Fruit fly (Drosophila melanogaster) whole organism, adult: Measurements from ENCODE around the gene CG7369.

Source experiments
- CG11617 ChIP-seq: fragments of 200-800 bp; sonication (Bioruptor generic); optimal IDR thresholded peaks from 2 replicates; lab custom pipeline; 2017; ENCODE audit warnings: mild to moderate bottlenecking, missing biosample characterization, missing genetic modification reagents, missing genetic modification characterization
- CG12768 ChIP-seq: fragments of 200-800 bp; sonication (Bioruptor generic); optimal IDR thresholded peaks from 2 replicates; lab custom pipeline; 2017; ENCODE audit warnings: missing biosample characterization, missing genetic modification characterization, mild to moderate bottlenecking, moderate library complexity, missing genetic modification reagents
- CG14711 ChIP-seq: fragments of 200-800 bp; sonication (Bioruptor generic); optimal IDR thresholded peaks from 2 replicates; lab custom pipeline; 2018; ENCODE audit warnings: missing biosample characterization, mild to moderate bottlenecking, missing genetic modification characterization, moderate library complexity
- CG1620 ChIP-seq: fragments of 200-800 bp; sonication (Bioruptor generic); optimal IDR thresholded peaks from 2 replicates; lab custom pipeline; 2016; ENCODE audit warnings: missing biosample characterization, missing genetic modification characterization
- CG5204 ChIP-seq: fragments of 200-800 bp; sonication (Bioruptor generic); optimal IDR thresholded peaks from 2 replicates; lab custom pipeline; 2016; ENCODE audit warnings: missing biosample characterization, missing genetic modification characterization
- CG7045 ChIP-seq: fragments of 200-800 bp; sonication (Bioruptor generic); optimal IDR thresholded peaks from 2 replicates; lab custom pipeline; 2017; ENCODE audit warnings: missing biosample characterization, mild to moderate bottlenecking, missing genetic modification characterization
- CG7101 ChIP-seq: fragments of 200-800 bp; sonication (Bioruptor generic); optimal IDR thresholded peaks from 2 replicates; lab custom pipeline; 2018; ENCODE audit warnings: missing biosample characterization, mild to moderate bottlenecking, missing genetic modification characterization, moderate library complexity
- Clk ChIP-seq: fragments of 200-800 bp; sonication (Bioruptor generic); optimal IDR thresholded peaks from 2 replicates; lab custom pipeline; 2017; ENCODE audit warnings: missing biosample characterization, missing genetic modification characterization
- Crg-1 ChIP-seq: fragments of 200-800 bp; sonication (Bioruptor generic); optimal IDR thresholded peaks from 2 replicates; lab custom pipeline; 2016; ENCODE audit warnings: missing biosample characterization, missing genetic modification characterization
- Hr96 ChIP-seq: fragments of 200-800 bp; sonication (Bioruptor generic); optimal IDR thresholded peaks from 2 replicates; lab custom pipeline; 2016; ENCODE audit warnings: missing biosample characterization, missing genetic modification characterization
- bab1 ChIP-seq: fragments of 200-800 bp; sonication (Bioruptor generic); optimal IDR thresholded peaks from 3 replicates; lab custom pipeline; 2019; ENCODE audit warnings: missing biosample characterization, mild to moderate bottlenecking, missing genetic modification characterization, moderate library complexity
- cnc ChIP-seq, 2 experiments: fragments of >200 bp; optimal IDR thresholded peaks; 2 replicates each; lab custom pipeline; 2017
- kay ChIP-seq: fragments of 200-800 bp; sonication (Bioruptor generic); peaks from one replicate; lab custom pipeline; 2016; ENCODE audit warnings: missing biosample characterization, missing genetic modification characterization, borderline replicate concordance
- pad ChIP-seq: fragments of 200-800 bp; sonication (Bioruptor generic); optimal IDR thresholded peaks from 3 replicates; lab custom pipeline; 2017; ENCODE audit warnings: missing biosample characterization, missing genetic modification characterization, mild to moderate bottlenecking, moderate library complexity, missing genetic modification reagents

DNA sequence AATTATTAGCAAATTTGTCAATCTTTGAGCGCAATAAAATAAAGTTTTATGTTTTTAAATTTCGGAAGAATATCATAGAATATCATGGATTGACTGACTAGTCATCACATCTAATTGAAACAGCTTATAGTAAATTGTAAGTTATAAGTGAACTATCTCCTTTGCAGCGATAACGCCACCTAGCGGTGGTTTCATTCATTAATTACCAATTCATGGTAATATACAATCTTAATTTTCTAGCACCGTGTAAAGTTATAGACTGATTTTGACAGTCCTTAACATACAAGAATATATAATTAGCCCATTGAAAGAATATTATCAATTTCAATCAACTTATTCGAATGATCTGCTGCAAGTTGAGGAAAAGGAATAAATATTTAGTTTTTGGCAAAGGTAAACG lies 28.0 kb upstream of the CG7369 start:
- no peak for TF ChIP-seq kay (GFP tag; lab: Kevin White, UChicago)
- TF ChIP-seq cnc (optimal IDR thresholded peaks at IDR 0.05; lab: Kevin White, UChicago): no peak
- no peak for TF ChIP-seq CG7101
- TF ChIP-seq CG5204: no peak
- no peak for TF ChIP-seq CG11617 (GFP tag; lab: Kevin White, UChicago)
- TF ChIP-seq CG12768 (GFP tag; lab: Kevin White, UChicago): no peak
- TF ChIP-seq pad (GFP tag; lab: Kevin White, UChicago): no peak
- no peak for TF ChIP-seq Crg-1
- no peak for TF ChIP-seq Hr96 (GFP tag; lab: Kevin White, UChicago)
- TF ChIP-seq CG14711: no peak
- no peak for TF ChIP-seq CG1620
- no peak for TF ChIP-seq bab1 (GFP tag; lab: Kevin White, UChicago)
- no peak for TF ChIP-seq Clk (GFP tag; lab: Kevin White, UChicago)
- no peak for TF ChIP-seq CG7045 (GFP tag; lab: Kevin White, UChicago)
